ENCODE assay signal across 1 fruit fly cellular context in genomic region chr2L:8514748-8515147, dm6.
TF ChIP-seq lines count a peak whose summit lies in the region.

CG13097 (minus strand) TSS chr2L:8514868.
PIG-U (plus strand) TSS chr2L:8515096.

TF ChIP-seq in whole organism, embryonic, 481 proteins besides CTCF, POLR2A, EP300 and RAD21 (continued from another document and continues in another):
- TF ChIP-seq CG14860 (GFP tag; IDR thresholded peaks at IDR 0.05; lab: Robert Waterston, UW; ENCODE audit: partially characterized antibody), result peak; percentile 88
- peak; percentile 64 for TF ChIP-seq CG14667 (GFP tag; IDR thresholded peaks at IDR 0.05; lab: Robert Waterston, UW)
- TF ChIP-seq ac (GFP tag; optimal IDR thresholded peaks at IDR 0.05; lab: Kevin White, UChicago), result peak; percentile 1
- TF ChIP-seq Dek (tag; optimal IDR thresholded peaks at IDR 0.05; lab: Kevin White, UChicago), result peak; percentile 71
- no peak for TF ChIP-seq CG31365 (tag; optimal IDR thresholded peaks at IDR 0.05; lab: Kevin White, UChicago)
- TF ChIP-seq fd96Cb (tag; optimal IDR thresholded peaks at IDR 0.05; lab: Kevin White, UChicago), result peak; percentile 53
- TF ChIP-seq CG11695 (GFP tag; IDR thresholded peaks at IDR 0.05; lab: Robert Waterston, UW), result peak; percentile 69; the same call in 2 of the 3 replicates
- TF ChIP-seq jumu (GFP tag; optimal IDR thresholded peaks at IDR 0.05; lab: Kevin White, UChicago), result peak; percentile 22
- TF ChIP-seq Dp (GFP tag; optimal IDR thresholded peaks at IDR 0.05; lab: Kevin White, UChicago), result peak; percentile 59
- peak; percentile 29 for TF ChIP-seq CG10274 (GFP tag; optimal IDR thresholded peaks at IDR 0.05; lab: Kevin White, UChicago)
- peak; percentile 88 for TF ChIP-seq Aef1 (GFP tag; IDR thresholded peaks at IDR 0.05; lab: Robert Waterston, UW)
- TF ChIP-seq CG6765 (GFP tag; optimal IDR thresholded peaks at IDR 0.05; lab: Kevin White, UChicago), result peak; percentile 57
- peak; percentile 92 for TF ChIP-seq slbo (GFP tag; IDR thresholded peaks at IDR 0.05; lab: Robert Waterston, UW)
- peak; percentile 85 for TF ChIP-seq zfh2 (GFP tag; optimal IDR thresholded peaks at IDR 0.05; lab: Kevin White, UChicago)
- peak; percentile 65 for TF ChIP-seq CG6683 (GFP tag; optimal IDR thresholded peaks at IDR 0.05; lab: Kevin White, UChicago)
- 0 out of 3 replicates have a peak, but pooled peaks have one; percentile 41 for TF ChIP-seq CG6175 (GFP tag; IDR thresholded peaks at IDR 0.05; lab: Robert Waterston, UW)
- peak; percentile 46 for TF ChIP-seq D19B (GFP tag; optimal IDR thresholded peaks at IDR 0.05; lab: Kevin White, UChicago)
- TF ChIP-seq sim (GFP tag; IDR thresholded peaks at IDR 0.05; lab: Robert Waterston, UW), result no peak
- peak; percentile 77 for TF ChIP-seq grau (tag; optimal IDR thresholded peaks at IDR 0.05; lab: Kevin White, UChicago)
- peak; percentile 77 for TF ChIP-seq nerfin-2 (GFP tag; IDR thresholded peaks at IDR 0.05; lab: Robert Waterston, UW; ENCODE audit: partially characterized antibody)
- TF ChIP-seq CG4820 (GFP tag; optimal IDR thresholded peaks at IDR 0.05; lab: Kevin White, UChicago), result peak; percentile 72
- TF ChIP-seq CG42726 (GFP tag; IDR thresholded peaks at IDR 0.05; lab: Robert Waterston, UW; ENCODE audit: partially characterized antibody), result peak; percentile 71; the same call in 1 of the 2 replicates
- peak; percentile 72; the same call in 2 of the 3 replicates for TF ChIP-seq CG14050 (GFP tag; IDR thresholded peaks at IDR 0.05; lab: Robert Waterston, UW)
- peak; percentile 97 for TF ChIP-seq sens (GFP tag; lab: Kevin White, UChicago)
- peak; percentile 87 for TF ChIP-seq Dbx (GFP tag; IDR thresholded peaks at IDR 0.05; lab: Robert Waterston, UW)
- TF ChIP-seq danr (GFP tag; IDR thresholded peaks at IDR 0.05; lab: Robert Waterston, UW), result peak; percentile 58; the same call in 1 of the 2 replicates
- peak; percentile 85 for TF ChIP-seq corto (GFP tag; optimal IDR thresholded peaks at IDR 0.05; lab: Kevin White, UChicago)
- peak; percentile 61 for TF ChIP-seq ERR (GFP tag; optimal IDR thresholded peaks at IDR 0.05; lab: Kevin White, UChicago)
- peak; percentile 91 for TF ChIP-seq CG4617 (GFP tag; optimal IDR thresholded peaks at IDR 0.05; lab: Kevin White, UChicago; ENCODE audit: borderline replicate concordance)
- peak; percentile 89 for TF ChIP-seq CG8290 (GFP tag; optimal IDR thresholded peaks at IDR 0.05; lab: Kevin White, UChicago)
- TF ChIP-seq CG8290 (tag; optimal IDR thresholded peaks at IDR 0.05; lab: Kevin White, UChicago), result no peak
- peak; percentile 85 for TF ChIP-seq hb (GFP tag; IDR thresholded peaks at IDR 0.05; lab: Robert Waterston, UW; ENCODE audit: partially characterized antibody)
- TF ChIP-seq CG6854 (GFP tag; optimal IDR thresholded peaks at IDR 0.05; lab: Kevin White, UChicago), result no peak
- no peak for TF ChIP-seq CG14965 (GFP tag; optimal IDR thresholded peaks at IDR 0.05; lab: Kevin White, UChicago; ENCODE audit: borderline replicate concordance)
- no peak for TF ChIP-seq CG10209 (GFP tag; optimal IDR thresholded peaks at IDR 0.05; lab: Kevin White, UChicago)
- TF ChIP-seq Drgx (GFP tag; IDR thresholded peaks at IDR 0.05; lab: Robert Waterston, UW), result peak; percentile 68; the same call in 1 of the 2 replicates
- TF ChIP-seq ap (GFP tag; IDR thresholded peaks at IDR 0.05; lab: Robert Waterston, UW), result 0 out of 2 replicates have a peak, but pooled peaks have one; percentile 12
- TF ChIP-seq Doc3 (GFP tag; IDR thresholded peaks at IDR 0.05; lab: Robert Waterston, UW; ENCODE audit: partially characterized antibody), result peak; percentile 98
- TF ChIP-seq CG5953 (GFP tag; IDR thresholded peaks at IDR 0.05; lab: Robert Waterston, UW), result peak; percentile 45; the same call in 1 of the 2 replicates
- peak; percentile 81 for TF ChIP-seq dm (GFP tag; optimal IDR thresholded peaks at IDR 0.05; lab: Kevin White, UChicago)
- TF ChIP-seq unc-4 (GFP tag; IDR thresholded peaks at IDR 0.05; lab: Robert Waterston, UW; ENCODE audit: partially characterized antibody), result peak; percentile 96
- TF ChIP-seq klu (GFP tag; IDR thresholded peaks at IDR 0.05; lab: Robert Waterston, UW), result peak; percentile 67; the same call in 1 of the 2 replicates
- peak; percentile 3 for TF ChIP-seq MESR4 (GFP tag; optimal IDR thresholded peaks at IDR 0.05; lab: Kevin White, UChicago)
- no peak for TF ChIP-seq gsb-n (tag; optimal IDR thresholded peaks at IDR 0.05; lab: Kevin White, UChicago)
- peak; percentile 61 for TF ChIP-seq NC2β (GFP tag; optimal IDR thresholded peaks at IDR 0.05; lab: Kevin White, UChicago)
- TF ChIP-seq pho (GFP tag; optimal IDR thresholded peaks at IDR 0.05; lab: Kevin White, UChicago), result peak; percentile 74
- peak; percentile 97 for TF ChIP-seq Sry-δ (GFP tag; optimal IDR thresholded peaks at IDR 0.05; lab: Kevin White, UChicago)
- peak; percentile 40; the same call in 2 of the 3 replicates for TF ChIP-seq B-H1 (GFP tag; IDR thresholded peaks at IDR 0.05; lab: Robert Waterston, UW)
- peak; percentile 74 for TF ChIP-seq CG6272 (GFP tag; IDR thresholded peaks at IDR 0.05; lab: Robert Waterston, UW)
- TF ChIP-seq Hey (tag; optimal IDR thresholded peaks at IDR 0.05; lab: Kevin White, UChicago), result no peak
- TF ChIP-seq CG7372 (GFP tag; IDR thresholded peaks at IDR 0.05; lab: Robert Waterston, UW), result peak; percentile 81
- TF ChIP-seq CG12942 (GFP tag; optimal IDR thresholded peaks at IDR 0.05; lab: Kevin White, UChicago), result peak; percentile 85
- TF ChIP-seq CG17568 (GFP tag; optimal IDR thresholded peaks at IDR 0.05; lab: Kevin White, UChicago), result no peak
- TF ChIP-seq Fer1 (GFP tag; optimal IDR thresholded peaks at IDR 0.05; lab: Kevin White, UChicago), result peak; percentile 84
- TF ChIP-seq CG12659 (GFP tag; optimal IDR thresholded peaks at IDR 0.05; lab: Kevin White, UChicago), result peak; percentile 79
- no peak for TF ChIP-seq CG18599 (GFP tag; optimal IDR thresholded peaks at IDR 0.05; lab: Kevin White, UChicago)
- no peak for TF ChIP-seq ham (GFP tag; IDR thresholded peaks at IDR 0.05; lab: Robert Waterston, UW)
- TF ChIP-seq CG10462 (GFP tag; optimal IDR thresholded peaks at IDR 0.05; lab: Kevin White, UChicago), result peak; percentile 67
- TF ChIP-seq CG16815 (GFP tag; optimal IDR thresholded peaks at IDR 0.05; lab: Kevin White, UChicago), result peak; percentile 50
- TF ChIP-seq CG10565 (GFP tag; optimal IDR thresholded peaks at IDR 0.05; lab: Kevin White, UChicago), result peak; percentile 71
- TF ChIP-seq Kr (GFP tag; optimal IDR thresholded peaks at IDR 0.05; lab: Kevin White, UChicago), result no peak
- no peak for TF ChIP-seq Blimp-1 (GFP tag; optimal IDR thresholded peaks at IDR 0.05; lab: Kevin White, UChicago)
- peak; percentile 76 for TF ChIP-seq Camta (GFP tag; optimal IDR thresholded peaks at IDR 0.05; lab: Kevin White, UChicago)
- TF ChIP-seq CG1603 (tag; optimal IDR thresholded peaks at IDR 0.05; lab: Kevin White, UChicago), result peak; percentile 18
- TF ChIP-seq CG3281 (GFP tag; optimal IDR thresholded peaks at IDR 0.05; lab: Kevin White, UChicago), result peak; percentile 77
- TF ChIP-seq otp (GFP tag; IDR thresholded peaks at IDR 0.05; lab: Robert Waterston, UW), result 0 out of 3 replicates have a peak, but pooled peaks have one; percentile 57
- TF ChIP-seq sd (tag; optimal IDR thresholded peaks at IDR 0.05; lab: Kevin White, UChicago), result no peak
- peak; percentile 57; the same call in 1 of the 2 replicates for TF ChIP-seq CG32767 (GFP tag; IDR thresholded peaks at IDR 0.05; lab: Robert Waterston, UW)
- TF ChIP-seq CG10366 (GFP tag; IDR thresholded peaks at IDR 0.05; lab: Robert Waterston, UW), result peak; percentile 70
- TF ChIP-seq CG13775 (GFP tag; optimal IDR thresholded peaks at IDR 0.05; lab: Kevin White, UChicago), result peak; percentile 82
- peak in 1 of 2 experiments; percentile 79 for TF ChIP-seq bsh (GFP tag; optimal IDR thresholded peaks at IDR 0.05; lab: Kevin White, UChicago)
- TF ChIP-seq CG6654 (GFP tag; optimal IDR thresholded peaks at IDR 0.05; lab: Kevin White, UChicago), result peak; percentile 31
- TF ChIP-seq CG17359 (tag; optimal IDR thresholded peaks at IDR 0.05; lab: Kevin White, UChicago), result peak; percentile 74
- peak; percentile 42; the same call in 1 of the 2 replicates for TF ChIP-seq Poxn (GFP tag; IDR thresholded peaks at IDR 0.05; lab: Robert Waterston, UW)
- peak; percentile 69 for TF ChIP-seq cato (GFP tag; optimal IDR thresholded peaks at IDR 0.05; lab: Kevin White, UChicago; ENCODE audit: borderline replicate concordance)
- peak; percentile 73 for TF ChIP-seq CG14014 (GFP tag; IDR thresholded peaks at IDR 0.05; lab: Robert Waterston, UW)
- peak; percentile 69 for TF ChIP-seq CG8924 (tag; optimal IDR thresholded peaks at IDR 0.05; lab: Kevin White, UChicago)
- TF ChIP-seq aop (GFP tag; IDR thresholded peaks at IDR 0.05; lab: Robert Waterston, UW), result no peak
- TF ChIP-seq D19A (tag; optimal IDR thresholded peaks at IDR 0.05; lab: Kevin White, UChicago), result no peak
- no peak for TF ChIP-seq h (optimal IDR thresholded peaks at IDR 0.05; lab: Kevin White, UChicago)
- TF ChIP-seq sob (GFP tag; IDR thresholded peaks at IDR 0.05; lab: Robert Waterston, UW), result peak; percentile 94
- peak; percentile 77 for TF ChIP-seq CG30020 (tag; optimal IDR thresholded peaks at IDR 0.05; lab: Kevin White, UChicago)
- peak; percentile 56 for TF ChIP-seq Atf3 (GFP tag; optimal IDR thresholded peaks at IDR 0.05; lab: Kevin White, UChicago)
- TF ChIP-seq dan (GFP tag; IDR thresholded peaks at IDR 0.05; lab: Robert Waterston, UW), result no peak
- no peak for TF ChIP-seq HLHmδ (GFP tag; optimal IDR thresholded peaks at IDR 0.05; lab: Kevin White, UChicago)
- peak; percentile 77 to 79 for TF ChIP-seq Pdp1 (GFP tag; optimal IDR thresholded peaks at IDR 0.05; lab: Kevin White, UChicago)
- TF ChIP-seq CG12769 (tag; optimal IDR thresholded peaks at IDR 0.05; lab: Kevin White, UChicago), result peak; percentile 24
- peak; percentile 88 for TF ChIP-seq sug (tag; optimal IDR thresholded peaks at IDR 0.05; lab: Kevin White, UChicago)
- no peak for TF ChIP-seq ash1 (GFP tag; optimal IDR thresholded peaks at IDR 0.05; lab: Kevin White, UChicago)
- no peak for TF ChIP-seq ATbp (GFP tag; optimal IDR thresholded peaks at IDR 0.05; lab: Kevin White, UChicago)
- TF ChIP-seq ranshi (GFP tag; IDR thresholded peaks at IDR 0.05; lab: Robert Waterston, UW), result peak; percentile 85
- TF ChIP-seq CG14441 (GFP tag; IDR thresholded peaks at IDR 0.05; lab: Robert Waterston, UW), result peak; percentile 76
- TF ChIP-seq Lim3 (GFP tag; IDR thresholded peaks at IDR 0.05; lab: Robert Waterston, UW), result no peak
- peak; percentile 83 for TF ChIP-seq tgo (GFP tag; IDR thresholded peaks at IDR 0.05; lab: Robert Waterston, UW)
- TF ChIP-seq pzg (GFP tag; optimal IDR thresholded peaks at IDR 0.05; lab: Kevin White, UChicago), result peak; percentile 64
- peak; percentile 79 for TF ChIP-seq phol (tag; optimal IDR thresholded peaks at IDR 0.05; lab: Kevin White, UChicago)
- TF ChIP-seq wdn (GFP tag; IDR thresholded peaks at IDR 0.05; lab: Robert Waterston, UW), result peak; percentile 78; the same call in 1 of the 2 replicates
- TF ChIP-seq CG9876 (GFP tag; optimal IDR thresholded peaks at IDR 0.05; lab: Kevin White, UChicago), result peak; percentile 35
- peak; percentile 72 for TF ChIP-seq esg (GFP tag; conservative IDR thresholded peaks at IDR 0.05; lab: Robert Waterston, UW)
- TF ChIP-seq CG34376 (GFP tag; optimal IDR thresholded peaks at IDR 0.05; lab: Kevin White, UChicago), result peak; percentile 83
- 0 out of 2 replicates have a peak, but pooled peaks have one; percentile 36 for TF ChIP-seq sens-2 (GFP tag; IDR thresholded peaks at IDR 0.05; lab: Robert Waterston, UW)
- TF ChIP-seq CG5180 (GFP tag; optimal IDR thresholded peaks at IDR 0.05; lab: Kevin White, UChicago), result no peak
- peak; percentile 86 for TF ChIP-seq CG12155 (GFP tag; optimal IDR thresholded peaks at IDR 0.05; lab: Kevin White, UChicago)
- TF ChIP-seq ewg (GFP tag; optimal IDR thresholded peaks at IDR 0.05; lab: Kevin White, UChicago), result peak; percentile 34
- peak; percentile 89 for TF ChIP-seq Chrac-16 (GFP tag; optimal IDR thresholded peaks at IDR 0.05; lab: Kevin White, UChicago)
- peak; percentile 81 for TF ChIP-seq CG13624 (GFP tag; optimal IDR thresholded peaks at IDR 0.05; lab: Kevin White, UChicago)
- TF ChIP-seq lbe (GFP tag; optimal IDR thresholded peaks at IDR 0.05; lab: Kevin White, UChicago), result peak; percentile 88
- TF ChIP-seq CG7271 (tag; optimal IDR thresholded peaks at IDR 0.05; lab: Kevin White, UChicago), result peak; percentile 33
- peak; percentile 71 for TF ChIP-seq Sin3A (optimal IDR thresholded peaks at IDR 0.05; lab: Kevin White, UChicago)
- peak; percentile 81 for TF ChIP-seq Xrp1 (GFP tag; IDR thresholded peaks at IDR 0.05; lab: Robert Waterston, UW)
- TF ChIP-seq repo (GFP tag; optimal IDR thresholded peaks at IDR 0.05; lab: Kevin White, UChicago), result peak; percentile 25
- TF ChIP-seq BEAF-32 (GFP tag; optimal IDR thresholded peaks at IDR 0.05; lab: Kevin White, UChicago), result peak; percentile 94
- TF ChIP-seq nau (GFP tag; optimal IDR thresholded peaks at IDR 0.05; lab: Kevin White, UChicago), result no peak
- TF ChIP-seq fd102C (GFP tag; optimal IDR thresholded peaks at IDR 0.05; lab: Kevin White, UChicago), result peak; percentile 36
- TF ChIP-seq Med (GFP tag; lab: Kevin White, UChicago), result peak; percentile 96
- TF ChIP-seq Dip2 (GFP tag; IDR thresholded peaks at IDR 0.05; lab: Robert Waterston, UW), result no peak
- peak; percentile 97 for TF ChIP-seq CG34224 (GFP tag; IDR thresholded peaks at IDR 0.05; lab: Robert Waterston, UW; ENCODE audit: partially characterized antibody)
- TF ChIP-seq gce (GFP tag; IDR thresholded peaks at IDR 0.05; lab: Robert Waterston, UW), result no peak
- TF ChIP-seq fu2 (GFP tag; optimal IDR thresholded peaks at IDR 0.05; lab: Kevin White, UChicago), result peak; percentile 59
- peak; percentile 79 for TF ChIP-seq CG31441 (GFP tag; IDR thresholded peaks at IDR 0.05; lab: Robert Waterston, UW)
- no peak for TF ChIP-seq her (GFP tag; optimal IDR thresholded peaks at IDR 0.05; lab: Kevin White, UChicago)
- TF ChIP-seq HHEX (GFP tag; optimal IDR thresholded peaks at IDR 0.05; lab: Kevin White, UChicago), result peak; percentile 62
- peak; percentile 86 for TF ChIP-seq mam (GFP tag; optimal IDR thresholded peaks at IDR 0.05; lab: Kevin White, UChicago)
- TF ChIP-seq tup (GFP tag; optimal IDR thresholded peaks at IDR 0.05; lab: Kevin White, UChicago), result peak; percentile 84
- peak; percentile 78 for TF ChIP-seq zen (tag; optimal IDR thresholded peaks at IDR 0.05; lab: Kevin White, UChicago)
- peak; percentile 67 for TF ChIP-seq shn (GFP tag; optimal IDR thresholded peaks at IDR 0.05; lab: Kevin White, UChicago)
- peak; percentile 58; the same call in 1 of the 2 replicates for TF ChIP-seq CG10959 (GFP tag; IDR thresholded peaks at IDR 0.05; lab: Robert Waterston, UW)
- no peak for TF ChIP-seq CG2875 (GFP tag; optimal IDR thresholded peaks at IDR 0.05; lab: Kevin White, UChicago)
